Fruit fly (Drosophila melanogaster) whole organism, embryonic: Measurements from ENCODE around the gene Rpt5.

ENCODE experiments used
- ATbp ChIP-seq: fragments of 200-800 bp; sonication (Bioruptor generic); optimal IDR thresholded peaks from 2 replicates; lab custom pipeline; 2017; ENCODE audit warnings: missing biosample characterization, mild to moderate bottlenecking, missing genetic modification characterization, missing genetic modification reagents
- Atf3 ChIP-seq: fragments of 200-800 bp; sonication (Bioruptor generic); optimal IDR thresholded peaks from 3 replicates; lab custom pipeline; 2016; ENCODE audit warnings: missing biosample characterization, missing genetic modification characterization
- Awh ChIP-seq: fragments of 200-800 bp; sonication (Bioruptor generic); IDR thresholded peaks from 2 replicates; pipeline ENCODE4, ENCODE4 v1.3.6; 2022; ENCODE audit warnings: missing biosample characterization, missing genetic modification characterization
- CG10565 ChIP-seq: fragments of 200-800 bp; sonication (Bioruptor generic); optimal IDR thresholded peaks from 3 replicates; lab custom pipeline; 2016; ENCODE audit warnings: missing biosample characterization, mild to moderate bottlenecking, missing genetic modification characterization
- CG11093 ChIP-seq: fragments of 200-800 bp; sonication (Bioruptor generic); IDR thresholded peaks from 3 replicates; pipeline ENCODE4 v1.3.6; 2022; ENCODE audit warnings: missing biosample characterization, missing genetic modification characterization
- CG11247 ChIP-seq: fragments of 200-800 bp; sonication (Bioruptor generic); IDR thresholded peaks from 2 replicates; pipeline ENCODE4 v1.3.6; 2022; ENCODE audit warnings: missing biosample characterization, missing genetic modification characterization
- CG12155 ChIP-seq: fragments of 200-800 bp; sonication (Bioruptor generic); optimal IDR thresholded peaks from 3 replicates; lab custom pipeline; 2016; ENCODE audit warnings: missing biosample characterization, missing genetic modification characterization
- CG13624 ChIP-seq: fragments of 200-800 bp; sonication (Bioruptor generic); optimal IDR thresholded peaks from 2 replicates; lab custom pipeline; 2016; ENCODE audit warnings: missing biosample characterization, missing genetic modification characterization
- CG18262 ChIP-seq: fragments of 200-800 bp; optimal IDR thresholded peaks from 3 replicates; lab custom pipeline; 2019; ENCODE audit warnings: missing biosample characterization, mild to moderate bottlenecking, missing genetic modification characterization, moderate library complexity
- CG1832 ChIP-seq: fragments of 200-800 bp; sonication (Bioruptor generic); optimal IDR thresholded peaks from 2 replicates; lab custom pipeline; 2017; ENCODE audit warnings: missing biosample characterization, mild to moderate bottlenecking, missing genetic modification characterization, inconsistent platforms
- CG2202 ChIP-seq: fragments of 200-800 bp; sonication (Bioruptor generic); optimal IDR thresholded peaks from 2 replicates; lab custom pipeline; 2018; ENCODE audit warnings: missing biosample characterization, mild to moderate bottlenecking, missing genetic modification characterization
- CG2875 ChIP-seq: fragments of 200-800 bp; sonication (Bioruptor generic); optimal IDR thresholded peaks from 2 replicates; lab custom pipeline; 2017; ENCODE audit warnings: missing biosample characterization, mild to moderate bottlenecking, missing genetic modification characterization, missing genetic modification reagents
- CG32532 ChIP-seq: fragments of 200-800 bp; sonication (Bioruptor generic); IDR thresholded peaks from 2 replicates; pipeline ENCODE4 v1.3.6; 2022; ENCODE audit warnings: missing biosample characterization, missing genetic modification characterization
- CG3838 ChIP-seq: fragments of 200-800 bp; sonication (Bioruptor generic); optimal IDR thresholded peaks from 3 replicates; lab custom pipeline; 2016; ENCODE audit warnings: missing biosample characterization, missing genetic modification characterization
- CG4328 ChIP-seq: fragments of 200-800 bp; sonication (Bioruptor generic); optimal IDR thresholded peaks from 3 replicates; lab custom pipeline; 2017; ENCODE audit warnings: missing biosample characterization, missing genetic modification reagents, missing genetic modification characterization
- CG5953 ChIP-seq: fragments of 200-800 bp; sonication (Bioruptor generic); IDR thresholded peaks from 2 replicates; pipeline ENCODE4 v1.3.6; 2022; ENCODE audit warnings: missing biosample characterization, missing genetic modification characterization
- CG6854 ChIP-seq: fragments of 200-800 bp; sonication (Bioruptor generic); optimal IDR thresholded peaks from 3 replicates; lab custom pipeline; 2017; ENCODE audit warnings: missing biosample characterization, mild to moderate bottlenecking, missing genetic modification characterization
- CG7556 ChIP-seq: fragments of 200-800 bp; sonication (Bioruptor generic); optimal IDR thresholded peaks from 2 replicates; lab custom pipeline; 2017; ENCODE audit warnings: missing biosample characterization, mild to moderate bottlenecking, missing genetic modification characterization
- CG7839 ChIP-seq: fragments of 200-800 bp; sonication (Bioruptor generic); optimal IDR thresholded peaks from 3 replicates; lab custom pipeline; 2018; ENCODE audit warnings: missing biosample characterization, mild to moderate bottlenecking, missing genetic modification characterization, moderate library complexity
- CG8924 ChIP-seq: fragments of 200-800 bp; optimal IDR thresholded peaks from 3 replicates; lab custom pipeline; 2019; ENCODE audit warnings: missing biosample characterization, mild to moderate bottlenecking, missing genetic modification characterization, moderate library complexity
- CrebB ChIP-seq: fragments of 200-800 bp; sonication (Bioruptor generic); optimal IDR thresholded peaks from 3 replicates; lab custom pipeline; 2018; ENCODE audit warnings: missing biosample characterization, mild to moderate bottlenecking, missing genetic modification characterization
- Deaf1 ChIP-seq: fragments of 200-800 bp; optimal IDR thresholded peaks from 3 replicates; lab custom pipeline; 2019; ENCODE audit warnings: missing biosample characterization, mild to moderate bottlenecking, missing genetic modification characterization, moderate library complexity
- Dip3 ChIP-seq: fragments of 200-800 bp; sonication (Bioruptor generic); optimal IDR thresholded peaks from 3 replicates; lab custom pipeline; 2016; ENCODE audit warnings: missing biosample characterization, missing genetic modification characterization
- HLH54F ChIP-seq: fragments of 200-800 bp; sonication (Bioruptor generic); optimal IDR thresholded peaks from 3 replicates; lab custom pipeline; 2016; ENCODE audit warnings: missing biosample characterization, missing genetic modification characterization
- HmgD ChIP-seq: fragments of 200-800 bp; sonication (Bioruptor generic); optimal IDR thresholded peaks from 3 replicates; lab custom pipeline; 2016; ENCODE audit warnings: missing biosample characterization, missing genetic modification characterization
- Hr3 ChIP-seq: fragments of 200-800 bp; sonication (Bioruptor generic); optimal IDR thresholded peaks from 3 replicates; lab custom pipeline; 2016; ENCODE audit warnings: missing biosample characterization, missing genetic modification characterization
- Kr ChIP-seq: fragments of 200-800 bp; sonication (Bioruptor generic); optimal IDR thresholded peaks from 2 replicates; lab custom pipeline; 2017; ENCODE audit warnings: missing biosample characterization, mild to moderate bottlenecking, missing genetic modification characterization
- Lim3 ChIP-seq: fragments of 200-800 bp; sonication (Bioruptor generic); IDR thresholded peaks from 2 replicates; pipeline ENCODE4 v1.3.6; 2022; ENCODE audit warnings: missing biosample characterization, missing genetic modification characterization
- MESR4 ChIP-seq: fragments of 200-800 bp; sonication (Bioruptor generic); optimal IDR thresholded peaks from 2 replicates; lab custom pipeline; 2018; ENCODE audit warnings: missing biosample characterization, mild to moderate bottlenecking, missing genetic modification characterization, moderate library complexity
- Meics ChIP-seq: fragments of 200-800 bp; sonication (Bioruptor generic); optimal IDR thresholded peaks from 2 replicates; lab custom pipeline; 2017; ENCODE audit warnings: missing biosample characterization, mild to moderate bottlenecking, missing genetic modification characterization
- NFAT ChIP-seq: fragments of 200-800 bp; sonication (Bioruptor generic); IDR thresholded peaks from 2 replicates; pipeline ENCODE4 v1.3.6; 2022; ENCODE audit warnings: missing biosample characterization, missing genetic modification characterization
- Vsx1 ChIP-seq: fragments of 200-800 bp; sonication (Bioruptor generic); optimal IDR thresholded peaks from 2 replicates; lab custom pipeline; 2017; ENCODE audit warnings: missing biosample characterization, mild to moderate bottlenecking, missing genetic modification characterization, missing genetic modification reagents
- YL-1 ChIP-seq: fragments of 200-800 bp; sonication (Bioruptor generic); optimal IDR thresholded peaks from 3 replicates; lab custom pipeline; 2017; ENCODE audit warnings: missing biosample characterization, mild to moderate bottlenecking, missing genetic modification characterization
- amos ChIP-seq: fragments of 200-800 bp; sonication (Bioruptor generic); IDR thresholded peaks from 2 replicates; pipeline ENCODE4 v1.3.6; 2022; ENCODE audit warnings: missing biosample characterization, missing genetic modification characterization; ENCODE audit not compliant: partially characterized antibody
- da ChIP-seq: fragments of 200-800 bp; sonication (Bioruptor generic); optimal IDR thresholded peaks from 2 replicates; lab custom pipeline; 2016; ENCODE audit warnings: missing biosample characterization, missing genetic modification characterization
- gfzf ChIP-seq: fragments of 200-800 bp; sonication (Bioruptor generic); optimal IDR thresholded peaks from 2 replicates; lab custom pipeline; 2016; ENCODE audit warnings: missing biosample characterization, mild to moderate bottlenecking, missing genetic modification characterization, moderate library complexity
- grau ChIP-seq: fragments of 200-800 bp; optimal IDR thresholded peaks from 3 replicates; lab custom pipeline; 2019; ENCODE audit warnings: missing biosample characterization, mild to moderate bottlenecking, missing genetic modification characterization, moderate library complexity
- gt ChIP-seq: fragments of 200-800 bp; sonication (Bioruptor generic); IDR thresholded peaks from 2 replicates; pipeline ENCODE4 v1.3.6; 2022; ENCODE audit warnings: missing biosample characterization, missing genetic modification characterization
- kah ChIP-seq: fragments of 200-800 bp; sonication (Bioruptor generic); optimal IDR thresholded peaks from 2 replicates; lab custom pipeline; 2018; ENCODE audit warnings: missing biosample characterization, mild to moderate bottlenecking, missing genetic modification characterization
- lov ChIP-seq, 2 experiments: fragments of 200-800 bp in 1 of 2; fragments of >200 bp in 1 of 2; sonication (Bioruptor generic) in 1 of 2; IDR thresholded peaks in 1 of 2; optimal IDR thresholded peaks in 1 of 2; 2 replicates in 1 of 2; 3 replicates in 1 of 2; pipeline versions ENCODE4 v1.3.6 to Lab custom; 2017 to 2022; ENCODE audit warnings: missing biosample characterization in 1 of 2, missing genetic modification characterization in 1 of 2
- oc ChIP-seq: fragments of 200-800 bp; sonication (Bioruptor generic); optimal IDR thresholded peaks from 2 replicates; lab custom pipeline; 2018; ENCODE audit warnings: missing biosample characterization, mild to moderate bottlenecking, missing genetic modification characterization, moderate library complexity
- pum ChIP-seq: fragments of 200-800 bp; sonication (Bioruptor generic); optimal IDR thresholded peaks from 2 replicates; lab custom pipeline; 2016; ENCODE audit warnings: missing biosample characterization, missing genetic modification characterization
- schlank ChIP-seq: fragments of 200-800 bp; sonication (Bioruptor generic); optimal IDR thresholded peaks from 2 replicates; lab custom pipeline; 2018; ENCODE audit warnings: missing biosample characterization, mild to moderate bottlenecking, missing genetic modification characterization
- sna ChIP-seq: fragments of 200-800 bp; sonication (Bioruptor generic); IDR thresholded peaks from 2 replicates; pipeline ENCODE4 v1.3.6; 2022; ENCODE audit warnings: missing biosample characterization, missing genetic modification characterization; ENCODE audit not compliant: partially characterized antibody
- stc ChIP-seq: fragments of 200-800 bp; sonication (Bioruptor generic); IDR thresholded peaks from 2 replicates; pipeline ENCODE4 v1.3.6; 2022; ENCODE audit warnings: missing biosample characterization, missing genetic modification characterization
- tll ChIP-seq, 2 experiments: fragments of 200-800 bp in 1 of 2; fragments of >200 bp in 1 of 2; sonication (Bioruptor generic) in 1 of 2; optimal IDR thresholded peaks; 2 replicates each; lab custom pipeline; 2017 to 2019; ENCODE audit warnings: missing biosample characterization in 2 of 2, missing genetic modification characterization in 2 of 2, mild to moderate bottlenecking in 1 of 2, moderate library complexity in 1 of 2
- tna ChIP-seq: fragments of 200-800 bp; sonication (Bioruptor generic); IDR thresholded peaks from 2 replicates; pipeline ENCODE4 v1.3.6; 2022; ENCODE audit warnings: missing biosample characterization, missing genetic modification characterization; ENCODE audit not compliant: partially characterized antibody
- ttk ChIP-seq: fragments of 200-800 bp; sonication (Bioruptor generic); IDR thresholded peaks from 2 replicates; pipeline ENCODE4 v2.1.2; 2022; ENCODE audit warnings: missing biosample characterization, missing genetic modification characterization
- usp ChIP-seq: fragments of >200 bp; optimal IDR thresholded peaks from 2 replicates; lab custom pipeline; 2017; ENCODE audit warnings: missing biosample characterization, missing genetic modification characterization
- vfl ChIP-seq: fragments of 200-800 bp; sonication (Bioruptor generic); optimal IDR thresholded peaks from 2 replicates; lab custom pipeline; 2016; ENCODE audit warnings: missing biosample characterization, missing genetic modification characterization

Gene Rpt5

dm6 chr3R:23772808-23773207, 20.1 kb downstream of the Rpt5 start, which contains the start of gene tst (continued):
- TF ChIP-seq tll (GFP tag; optimal IDR thresholded peaks at IDR 0.05; lab: Kevin White, UChicago) (peak in 1 of 2 experiments; percentile 30), CG2875 (GFP tag; lab: Kevin White, UChicago) (peak; percentile 66), Kr (GFP tag; lab: Kevin White, UChicago) (no peak), Deaf1 (tag; lab: Kevin White, UChicago) (no peak), HLH54F (GFP tag; lab: Kevin White, UChicago) (peak; percentile 53), gt (GFP tag; lab: Robert Waterston, UW) (peak; percentile 89), lov (optimal IDR thresholded peaks at IDR 0.05; lab: Kevin White, UChicago) (no peak), lov (GFP tag; IDR thresholded peaks at IDR 0.05; lab: Robert Waterston, UW) (peak; percentile 93), CG8924 (tag; lab: Kevin White, UChicago) (peak; percentile 93), CG11247 (peak; percentile 96), CG4328 (GFP tag; lab: Kevin White, UChicago) (peak; percentile 41), gfzf (GFP tag; lab: Kevin White, UChicago) (peak; percentile 16), Vsx1 (peak; percentile 83), Hr3 (peak; percentile 95), usp (GFP tag; lab: Kevin White, UChicago) (no peak), CG1832 (GFP tag; lab: Kevin White, UChicago) (no peak), ATbp (peak; percentile 85), kah (GFP tag; lab: Kevin White, UChicago) (peak; percentile 60), MESR4 (GFP tag; lab: Kevin White, UChicago) (peak; percentile 36), CG5953 (GFP tag; lab: Robert Waterston, UW) (peak; percentile 86), da (GFP tag; lab: Kevin White, UChicago) (no peak), CG13624 (GFP tag; lab: Kevin White, UChicago) (peak; percentile 54), CG11093 (GFP tag; lab: Robert Waterston, UW) (peak; percentile 94), stc (GFP tag; lab: Robert Waterston, UW) (peak; percentile 95), CG3838 (no peak), Dip3 (peak; percentile 47), CG7556 (GFP tag; lab: Kevin White, UChicago) (peak; percentile 89), CG6854 (GFP tag; lab: Kevin White, UChicago) (no peak), CG7839 (tag; lab: Kevin White, UChicago) (peak; percentile 93), CG10565 (GFP tag; lab: Kevin White, UChicago) (peak; percentile 20), CrebB (tag; lab: Kevin White, UChicago) (peak; percentile 68), schlank (tag; lab: Kevin White, UChicago) (peak; percentile 74), amos (GFP tag; lab: Robert Waterston, UW) (no peak), ttk (GFP tag; lab: Robert Waterston, UW) (peak; percentile 98), CG2202 (tag; lab: Kevin White, UChicago) (peak; percentile 78), sna (GFP tag; lab: Robert Waterston, UW) (no peak), Atf3 (GFP tag; lab: Kevin White, UChicago) (no peak), Lim3 (GFP tag; lab: Robert Waterston, UW) (peak; percentile 78), grau (peak; percentile 91), NFAT (GFP tag; lab: Robert Waterston, UW) (peak; percentile 91), pum (GFP tag; lab: Kevin White, UChicago) (peak; percentile 53), tna (no peak), vfl (peak; percentile 35), YL-1 (GFP tag; lab: Kevin White, UChicago) (peak; percentile 71), Awh (GFP tag; lab: Robert Waterston, UW) (peak; percentile 91), CG32532 (peak; percentile 98), CG18262 (tag; lab: Kevin White, UChicago) (peak; percentile 94), CG12155 (GFP tag; lab: Kevin White, UChicago) (peak; percentile 89), HmgD (GFP tag; lab: Kevin White, UChicago) (no peak), oc (tag; lab: Kevin White, UChicago) (peak; percentile 89), Meics (GFP tag; lab: Kevin White, UChicago) (peak; percentile 100)
